Worm (Caenorhabditis elegans) whole organism, late embryonic: ENCODE data around the gene C30B5.17.

Source experiments
- C08G9.2 ChIP-seq: sonication (generic microtip); optimal IDR thresholded peaks from 2 replicates; lab custom pipeline; 2016; ENCODE audit warnings: mild to moderate bottlenecking, missing genetic modification characterization, moderate library complexity, missing compliant biosample characterization
- C38D4.7 ChIP-seq: fragments of 200-800 bp; sonication (Bioruptor generic); optimal IDR thresholded peaks from 2 replicates; lab custom pipeline; 2018; ENCODE audit warnings: mild to moderate bottlenecking, missing genetic modification characterization, moderate library complexity, missing compliant biosample characterization
- ama-1 ChIP-seq: fragments of 150-350 bp; optimal IDR thresholded peaks from 2 replicates; lab custom pipeline; 2014
- ceh-18 ChIP-seq: sonication (generic microtip); optimal IDR thresholded peaks from 2 replicates; lab custom pipeline; 2016; ENCODE audit warnings: missing genetic modification characterization, missing compliant biosample characterization
- ceh-24 ChIP-seq: sonication (generic microtip); optimal IDR thresholded peaks from 2 replicates; lab custom pipeline; 2016; ENCODE audit warnings: mild to moderate bottlenecking, missing genetic modification characterization, missing compliant biosample characterization
- ceh-31 ChIP-seq: sonication (generic microtip); optimal IDR thresholded peaks from 2 replicates; lab custom pipeline; 2016; ENCODE audit warnings: missing genetic modification characterization, missing compliant biosample characterization
- ceh-34 ChIP-seq: sonication (generic microtip); optimal IDR thresholded peaks from 2 replicates; lab custom pipeline; 2016; ENCODE audit warnings: mild to moderate bottlenecking, missing genetic modification characterization, missing compliant biosample characterization
- ceh-48 ChIP-seq: sonication (generic microtip); optimal IDR thresholded peaks from 2 replicates; lab custom pipeline; 2016; ENCODE audit warnings: missing genetic modification characterization, inconsistent platforms, missing compliant biosample characterization
- dmd-4 ChIP-seq: sonication (generic microtip); optimal IDR thresholded peaks from 2 replicates; lab custom pipeline; 2016; ENCODE audit warnings: borderline replicate concordance, missing genetic modification characterization, missing compliant biosample characterization
- dve-1 ChIP-seq: sonication (generic microtip); optimal IDR thresholded peaks from 2 replicates; lab custom pipeline; 2017; ENCODE audit warnings: antibody characterized with exemption, mild to moderate bottlenecking, missing genetic modification characterization, missing compliant biosample characterization
- elt-2 ChIP-seq: sonication (generic microtip); optimal IDR thresholded peaks from 2 replicates; lab custom pipeline; 2016; ENCODE audit warnings: missing genetic modification reagents, missing genetic modification characterization, missing compliant biosample characterization
- ets-4 ChIP-seq: sonication (generic microtip); optimal IDR thresholded peaks from 2 replicates; lab custom pipeline; 2016; ENCODE audit warnings: missing genetic modification characterization, missing compliant biosample characterization
- eyg-1 ChIP-seq: sonication (generic microtip); optimal IDR thresholded peaks from 2 replicates; lab custom pipeline; 2016; ENCODE audit warnings: missing genotype, missing genetic modification characterization, missing compliant biosample characterization
- fax-1 ChIP-seq: sonication (generic microtip); optimal IDR thresholded peaks from 2 replicates; lab custom pipeline; 2016; ENCODE audit warnings: missing genotype, missing genetic modification characterization, missing compliant biosample characterization
- gmeb-2 ChIP-seq: sonication (generic microtip); optimal IDR thresholded peaks from 2 replicates; lab custom pipeline; 2016; ENCODE audit warnings: missing genetic modification characterization, inconsistent platforms, missing compliant biosample characterization
- hlh-13 ChIP-seq: fragments of 200-800 bp; sonication (Bioruptor generic); optimal IDR thresholded peaks from 2 replicates; lab custom pipeline; 2018; ENCODE audit warnings: mild to moderate bottlenecking, missing genetic modification characterization, missing compliant biosample characterization
- hlh-15 ChIP-seq: sonication (generic microtip); optimal IDR thresholded peaks from 2 replicates; lab custom pipeline; 2016; ENCODE audit warnings: missing genetic modification characterization, missing compliant biosample characterization
- hlh-30 ChIP-seq: sonication (generic microtip); optimal IDR thresholded peaks from 2 replicates; lab custom pipeline; 2017; ENCODE audit warnings: antibody characterized with exemption, missing genetic modification characterization, missing compliant biosample characterization; ENCODE audit not compliant: insufficient read depth
- hlh-6 ChIP-seq: sonication (generic microtip); optimal IDR thresholded peaks from 2 replicates; lab custom pipeline; 2016; ENCODE audit warnings: missing genotype, missing genetic modification characterization, missing compliant biosample characterization
- madf-2 ChIP-seq: sonication (generic microtip); optimal IDR thresholded peaks from 2 replicates; lab custom pipeline; 2017; ENCODE audit warnings: missing genetic modification characterization, missing compliant biosample characterization
- npax-4 ChIP-seq: sonication (generic microtip); optimal IDR thresholded peaks from 2 replicates; lab custom pipeline; 2016; ENCODE audit warnings: missing genetic modification characterization, missing compliant biosample characterization
- pat-9 ChIP-seq: fragments of 200-800 bp; sonication (Bioruptor generic); optimal IDR thresholded peaks from 2 replicates; lab custom pipeline; 2018; ENCODE audit warnings: mild to moderate bottlenecking, missing genetic modification characterization, moderate library complexity, missing compliant biosample characterization
- pha-2 ChIP-seq: sonication (generic microtip); optimal IDR thresholded peaks from 2 replicates; lab custom pipeline; 2017; ENCODE audit warnings: mild to moderate bottlenecking, missing genetic modification characterization, missing compliant biosample characterization
- pha-4 ChIP-seq: fragments of 150-350 bp; optimal IDR thresholded peaks from 2 replicates; lab custom pipeline; 2018; ENCODE audit warnings: missing biosample characterization, missing genetic modification reagents, missing genetic modification characterization
- pqm-1 ChIP-seq: sonication (generic microtip); optimal IDR thresholded peaks from 2 replicates; lab custom pipeline; 2016; ENCODE audit warnings: missing genetic modification characterization, missing compliant biosample characterization
- pros-1 ChIP-seq: fragments of 150-350 bp; optimal IDR thresholded peaks from 2 replicates; lab custom pipeline; 2014; ENCODE audit warnings: missing biosample characterization, missing genetic modification reagents, missing genetic modification characterization
- sox-2 ChIP-seq: fragments of 200-800 bp; sonication (Bioruptor generic); IDR thresholded peaks from 2 replicates; pipeline ENCODE4 v1.3.6; 2022; ENCODE audit warnings: missing genetic modification reagents, missing genetic modification characterization, missing compliant biosample characterization
- syd-9 ChIP-seq: sonication (generic microtip); optimal IDR thresholded peaks from 2 replicates; lab custom pipeline; 2016; ENCODE audit warnings: mild to moderate bottlenecking, missing genetic modification characterization, moderate library complexity, missing compliant biosample characterization
- tbx-2 ChIP-seq: sonication (generic microtip); optimal IDR thresholded peaks from 2 replicates; lab custom pipeline; 2016; ENCODE audit warnings: missing genetic modification characterization, missing compliant biosample characterization
- unc-42 ChIP-seq: sonication (generic microtip); optimal IDR thresholded peaks from 2 replicates; lab custom pipeline; 2016; ENCODE audit warnings: missing genotype, missing genetic modification characterization, missing compliant biosample characterization
- unc-55 ChIP-seq: sonication (generic microtip); optimal IDR thresholded peaks from 2 replicates; lab custom pipeline; 2017; ENCODE audit warnings: missing biosample characterization, missing genetic modification reagents, missing genetic modification characterization
- zip-5 ChIP-seq: sonication (generic microtip); optimal IDR thresholded peaks from 2 replicates; lab custom pipeline; 2016; ENCODE audit warnings: missing genetic modification characterization, missing compliant biosample characterization

C30B5.17 gene

ce11 chrII:6198468-6198867 lies 4.3 kb downstream of the C30B5.17 start, which contains the start of gene szy-4:
szy-4 (plus strand) TSS chrII:6198696.
- TF ChIP-seq hlh-13 (GFP tag; lab: Kevin White, UChicago) (no peak), ceh-24 (no peak), hlh-15 (tag; lab: Kevin White, UChicago) (no peak), zip-5 (tag; lab: Kevin White, UChicago) (no peak), pros-1 (no peak), eyg-1 (tag; lab: Kevin White, UChicago) (no peak), hlh-30 (tag; lab: Kevin White, UChicago) (no peak), dmd-4 (tag; lab: Kevin White, UChicago) (no peak), ceh-18 (no peak), syd-9 (tag; lab: Kevin White, UChicago) (no peak), madf-2 (tag; lab: Kevin White, UChicago) (no peak), pha-2 (tag; lab: Kevin White, UChicago) (no peak), unc-55 (GFP tag; lab: Kevin White, UChicago) (no peak), ceh-34 (tag; lab: Kevin White, UChicago) (no peak), ets-4 (tag; lab: Kevin White, UChicago) (no peak), gmeb-2 (tag; lab: Kevin White, UChicago) (no peak)

DNA sequence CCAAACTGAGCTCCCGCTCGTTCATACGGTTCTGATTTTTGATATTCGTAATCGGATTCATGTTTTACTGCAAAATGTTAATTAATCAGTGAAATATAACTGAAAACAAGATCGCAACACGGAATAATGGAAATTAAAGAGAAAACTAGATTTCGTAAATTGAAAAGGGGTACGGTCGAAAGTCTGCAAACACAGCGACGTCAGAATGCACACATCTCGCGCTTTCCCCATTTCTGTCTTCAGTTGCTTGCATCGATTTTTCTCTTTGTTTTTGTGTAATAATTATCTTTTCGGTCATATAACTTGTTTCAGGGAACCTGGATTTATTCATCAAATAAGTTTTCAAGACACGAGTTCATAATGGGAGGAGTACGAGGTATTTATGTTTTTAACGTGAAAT lies 5.9 kb downstream of the C30B5.17 start, which contains the start of the genes rbmx-2 and C30B5.2:
Gene rbmx-2 (minus strand): TSS at position 74 of the 400 bp plus-strand sequence.
Gene C30B5.2 (plus strand): TSS at position 306 of the 400 bp plus-strand sequence.
- TF ChIP-seq ceh-31 (tag; lab: Kevin White, UChicago) (peak; percentile 39), unc-42 (peak; percentile 86), sox-2 (GFP tag; lab: Robert Waterston, UW) (no peak), fax-1 (tag; lab: Kevin White, UChicago) (no peak), pha-4 (tag; lab: Kevin White, UChicago) (no peak), tbx-2 (peak; percentile 10), npax-4 (no peak), hlh-30 (tag; lab: Kevin White, UChicago) (peak; percentile 37), hlh-15 (tag; lab: Kevin White, UChicago) (no peak), dve-1 (peak; percentile 3), C08G9.2 (tag; lab: Kevin White, UChicago) (no peak), ceh-34 (tag; lab: Kevin White, UChicago) (no peak), ceh-48 (tag; lab: Kevin White, UChicago) (peak; percentile 78), unc-55 (GFP tag; lab: Kevin White, UChicago) (no peak), hlh-13 (GFP tag; lab: Kevin White, UChicago) (no peak)

DNA sequence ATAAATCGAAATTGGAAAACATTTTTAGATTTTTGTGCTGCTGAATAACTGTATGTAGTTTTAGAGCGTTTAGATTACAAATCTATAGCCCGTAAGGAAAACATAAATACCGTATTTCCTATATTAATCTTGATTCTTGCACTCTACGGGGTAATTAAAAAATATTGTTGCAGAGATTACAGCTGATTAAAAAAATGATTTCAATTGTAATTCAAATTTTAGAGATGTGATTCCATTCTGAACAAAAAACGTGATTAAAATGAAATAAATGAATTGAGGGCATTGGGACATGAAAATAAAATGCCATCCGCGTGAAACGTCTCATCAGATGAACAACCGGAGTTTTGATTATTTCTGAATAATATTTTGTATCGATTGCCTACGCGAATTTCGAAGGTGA lies 10.3 kb downstream of the C30B5.17 start, which contains the start of gene cpb-2:
Gene cpb-2 (plus strand): TSS at position 301 of the 400 bp plus-strand sequence.
- TF ChIP-seq fax-1 (tag; lab: Kevin White, UChicago) (no peak), elt-2 (tag; lab: Kevin White, UChicago) (no peak), unc-55 (GFP tag; lab: Kevin White, UChicago) (no peak), ets-4 (tag; lab: Kevin White, UChicago) (no peak), pqm-1 (tag; lab: Kevin White, UChicago) (no peak)

ce11 chrII:6191293-6191692 lies 11.5 kb downstream of the C30B5.17 start, which contains the start of gene fkh-8:
fkh-8 (minus strand) TSS chrII:6191393.
- TF ChIP-seq ceh-48 (tag; lab: Kevin White, UChicago) (peak; percentile 64), hlh-6 (tag; lab: Kevin White, UChicago) (no peak), hlh-30 (tag; lab: Kevin White, UChicago) (peak; percentile 2), ceh-24 (no peak), C38D4.7 (GFP tag; lab: Kevin White, UChicago) (no peak), tbx-2 (no peak), madf-2 (tag; lab: Kevin White, UChicago) (no peak), pat-9 (no peak)

DNA sequence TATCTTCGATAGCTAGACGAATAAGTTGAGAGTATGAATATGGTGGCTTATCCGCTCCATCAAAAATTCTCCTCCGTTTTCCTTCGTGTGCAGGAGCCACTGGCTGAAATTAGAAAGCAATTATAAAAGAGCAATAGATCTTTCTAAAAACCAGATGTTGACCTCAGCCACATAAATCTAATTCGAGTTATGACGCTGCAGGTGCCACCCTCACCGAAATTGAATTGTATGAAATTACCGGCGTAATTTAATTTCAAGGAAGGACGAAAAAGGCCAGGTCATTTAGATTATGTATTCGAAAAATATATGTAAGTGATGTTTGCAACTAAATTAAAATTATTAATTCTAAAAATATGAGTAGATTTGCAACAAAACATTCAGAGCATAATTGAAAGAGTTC lies 12.0 kb downstream of the C30B5.17 start:
- TF ChIP-seq unc-42 (peak; percentile 73), ama-1 (lab: Kevin White, UChicago) (no peak)
